Fruit fly (Drosophila melanogaster) whole organism: ENCODE results near the gene Oseg4.

Experiments used
- CG8478 ChIP-seq: fragments of >200 bp; optimal IDR thresholded peaks from 2 replicates; lab custom pipeline; 2018; ENCODE audit warnings: inconsistent platforms
- Dll ChIP-seq: fragments of >200 bp; optimal IDR thresholded peaks from 2 replicates; lab custom pipeline; 2017
- usp ChIP-seq: fragments of >200 bp; optimal IDR thresholded peaks from 2 replicates; lab custom pipeline; 2017; ENCODE audit warnings: missing biosample characterization, missing genetic modification characterization, mixed read lengths

dm6 chr3L:1683091-1683490 is 52.5 kb downstream of the Oseg4 start:
- TF ChIP-seq Dll (lab: Kevin White, UChicago) (no peak), CG8478 (lab: Kevin White, UChicago) (no peak), usp (GFP tag; lab: Kevin White, UChicago) (no peak)
